ENCODE assay signal across 3 fruit fly cellular contexts in genomic region chr3R:31610639-31611594, dm6.
TF ChIP-seq lines count a peak whose summit lies in the region.

Gene Med (plus strand): TSS chr3R:31611046.

TF ChIP-seq in whole organism, embryonic, 481 proteins besides CTCF, POLR2A, EP300 and RAD21 (continued from another document and continues in another):
- TF ChIP-seq CG2116 (GFP tag; optimal IDR thresholded peaks at IDR 0.05; lab: Kevin White, UChicago): peak; percentile 51
- TF ChIP-seq CG7987 (GFP tag; optimal IDR thresholded peaks at IDR 0.05; lab: Kevin White, UChicago): no peak
- peak; percentile 20 for TF ChIP-seq sd (tag; optimal IDR thresholded peaks at IDR 0.05; lab: Kevin White, UChicago)
- no peak for TF ChIP-seq HLH3B (GFP tag; IDR thresholded peaks at IDR 0.05; lab: Robert Waterston, UW)
- peak; percentile 65 for TF ChIP-seq ewg (GFP tag; optimal IDR thresholded peaks at IDR 0.05; lab: Kevin White, UChicago)
- no peak for TF ChIP-seq fru (optimal IDR thresholded peaks at IDR 0.05; lab: Kevin White, UChicago)
- TF ChIP-seq pum (GFP tag; optimal IDR thresholded peaks at IDR 0.05; lab: Kevin White, UChicago): no peak
- no peak for TF ChIP-seq luna (GFP tag; optimal IDR thresholded peaks at IDR 0.05; lab: Kevin White, UChicago)
- no peak for TF ChIP-seq ro (GFP tag; IDR thresholded peaks at IDR 0.05; lab: Robert Waterston, UW)
- no peak for TF ChIP-seq CG14014 (GFP tag; IDR thresholded peaks at IDR 0.05; lab: Robert Waterston, UW)
- no peak for TF ChIP-seq Oaz (GFP tag; IDR thresholded peaks at IDR 0.05; lab: Robert Waterston, UW)
- TF ChIP-seq H15 (GFP tag; IDR thresholded peaks at IDR 0.05; lab: Robert Waterston, UW): no peak
- TF ChIP-seq CG18262 (tag; optimal IDR thresholded peaks at IDR 0.05; lab: Kevin White, UChicago): peak; percentile 22
- no peak for TF ChIP-seq tgo (GFP tag; IDR thresholded peaks at IDR 0.05; lab: Robert Waterston, UW)
- TF ChIP-seq CG7786 (GFP tag; optimal IDR thresholded peaks at IDR 0.05; lab: Kevin White, UChicago): no peak
- TF ChIP-seq Taf1 (GFP tag; IDR thresholded peaks at IDR 0.05; lab: Robert Waterston, UW): no peak
- no peak for TF ChIP-seq Lim3 (GFP tag; IDR thresholded peaks at IDR 0.05; lab: Robert Waterston, UW)
- no peak for TF ChIP-seq CG4360 (GFP tag; IDR thresholded peaks at IDR 0.05; lab: Robert Waterston, UW)
- no peak for TF ChIP-seq ase (GFP tag; IDR thresholded peaks at IDR 0.05; lab: Robert Waterston, UW)
- peak; percentile 44 for TF ChIP-seq nmo (GFP tag; optimal IDR thresholded peaks at IDR 0.05; lab: Kevin White, UChicago)
- no peak for TF ChIP-seq da (GFP tag; optimal IDR thresholded peaks at IDR 0.05; lab: Kevin White, UChicago)
- no peak for TF ChIP-seq btn (GFP tag; optimal IDR thresholded peaks at IDR 0.05; lab: Kevin White, UChicago)
- TF ChIP-seq Dad (GFP tag; optimal IDR thresholded peaks at IDR 0.05; lab: Kevin White, UChicago): no peak
- TF ChIP-seq Xbp1 (GFP tag; optimal IDR thresholded peaks at IDR 0.05; lab: Kevin White, UChicago): no peak
- TF ChIP-seq p53 (GFP tag; optimal IDR thresholded peaks at IDR 0.05; lab: Kevin White, UChicago): no peak
- TF ChIP-seq CG12391 (tag; optimal IDR thresholded peaks at IDR 0.05; lab: Kevin White, UChicago): no peak
- no peak for TF ChIP-seq nerfin-1 (tag; optimal IDR thresholded peaks at IDR 0.05; lab: Kevin White, UChicago)
- no peak for TF ChIP-seq cas (GFP tag; IDR thresholded peaks at IDR 0.05; lab: Robert Waterston, UW)
- TF ChIP-seq dmrt11E (tag; optimal IDR thresholded peaks at IDR 0.05; lab: Kevin White, UChicago): no peak
- TF ChIP-seq sqz (GFP tag; optimal IDR thresholded peaks at IDR 0.05; lab: Kevin White, UChicago): peak; percentile 58
- no peak for TF ChIP-seq Oli (tag; optimal IDR thresholded peaks at IDR 0.05; lab: Kevin White, UChicago)
- TF ChIP-seq ci (GFP tag; IDR thresholded peaks at IDR 0.05; lab: Robert Waterston, UW): no peak
- no peak for TF ChIP-seq pho (GFP tag; optimal IDR thresholded peaks at IDR 0.05; lab: Kevin White, UChicago)
- peak; percentile 67 for TF ChIP-seq CG1603 (tag; optimal IDR thresholded peaks at IDR 0.05; lab: Kevin White, UChicago)
- TF ChIP-seq twi (tag; optimal IDR thresholded peaks at IDR 0.05; lab: Kevin White, UChicago): no peak
- no peak for TF ChIP-seq Ada2b (GFP tag; IDR thresholded peaks at IDR 0.05; lab: Robert Waterston, UW)
- TF ChIP-seq Asciz (GFP tag; optimal IDR thresholded peaks at IDR 0.05; lab: Kevin White, UChicago): no peak
- no peak for TF ChIP-seq org-1 (GFP tag; optimal IDR thresholded peaks at IDR 0.05; lab: Kevin White, UChicago)
- TF ChIP-seq CG6791 (GFP tag; IDR thresholded peaks at IDR 0.05; lab: Robert Waterston, UW; ENCODE audit: partially characterized antibody): no peak
- TF ChIP-seq Dip3 (GFP tag; optimal IDR thresholded peaks at IDR 0.05; lab: Kevin White, UChicago): no peak
- TF ChIP-seq dm (GFP tag; optimal IDR thresholded peaks at IDR 0.05; lab: Kevin White, UChicago): peak; percentile 81
- TF ChIP-seq psq (GFP tag; optimal IDR thresholded peaks at IDR 0.05; lab: Kevin White, UChicago): peak; percentile 40
- TF ChIP-seq Doc3 (GFP tag; IDR thresholded peaks at IDR 0.05; lab: Robert Waterston, UW; ENCODE audit: partially characterized antibody): no peak
- TF ChIP-seq D19A (tag; optimal IDR thresholded peaks at IDR 0.05; lab: Kevin White, UChicago): no peak
- no peak for TF ChIP-seq CG6654 (GFP tag; optimal IDR thresholded peaks at IDR 0.05; lab: Kevin White, UChicago)
- no peak for TF ChIP-seq ham (GFP tag; IDR thresholded peaks at IDR 0.05; lab: Robert Waterston, UW)
- TF ChIP-seq mirr (GFP tag; optimal IDR thresholded peaks at IDR 0.05; lab: Kevin White, UChicago): no peak

TF ChIP-seq in whole organism, prepupa, 60 proteins besides CTCF, POLR2A, EP300 and RAD21 (continued from another document):
- TF ChIP-seq Eip93F (GFP tag; optimal IDR thresholded peaks at IDR 0.05; lab: Kevin White, UChicago) (no peak), CG6792 (GFP tag; optimal IDR thresholded peaks at IDR 0.05; lab: Kevin White, UChicago) (no peak), CG11294 (GFP tag; IDR thresholded peaks at IDR 0.05; lab: Robert Waterston, UW) (no peak), Hr39 (GFP tag; optimal IDR thresholded peaks at IDR 0.05; lab: Kevin White, UChicago) (no peak), CG4318 (GFP tag; optimal IDR thresholded peaks at IDR 0.05; lab: Kevin White, UChicago) (no peak), CG8632 (GFP tag; optimal IDR thresholded peaks at IDR 0.05; lab: Kevin White, UChicago) (no peak), spab (GFP tag; optimal IDR thresholded peaks at IDR 0.05; lab: Kevin White, UChicago) (peak; percentile 9), net (GFP tag; optimal IDR thresholded peaks at IDR 0.05; lab: Kevin White, UChicago) (peak; percentile 42), Sox15 (GFP tag; optimal IDR thresholded peaks at IDR 0.05; lab: Kevin White, UChicago) (no peak), Hr38 (GFP tag; optimal IDR thresholded peaks at IDR 0.05; lab: Kevin White, UChicago) (no peak), Ets21C (GFP tag; optimal IDR thresholded peaks at IDR 0.05; lab: Kevin White, UChicago) (no peak), CG10669 (GFP tag; optimal IDR thresholded peaks at IDR 0.05; lab: Kevin White, UChicago) (peak; percentile 17), esn (GFP tag; optimal IDR thresholded peaks at IDR 0.05; lab: Kevin White, UChicago) (peak; percentile 6), CG7368 (GFP tag; optimal IDR thresholded peaks at IDR 0.05; lab: Kevin White, UChicago) (no peak), Eip78C (GFP tag; lab: Kevin White, UChicago) (peak; percentile 74), CG3032 (tag; optimal IDR thresholded peaks at IDR 0.05; lab: Kevin White, UChicago) (peak; percentile 25), CG16779 (tag; optimal IDR thresholded peaks at IDR 0.05; lab: Kevin White, UChicago) (peak; percentile 5), CG11762 (GFP tag; optimal IDR thresholded peaks at IDR 0.05; lab: Kevin White, UChicago; ENCODE audit: insufficient read depth) (no peak), CG11902 (GFP tag; optimal IDR thresholded peaks at IDR 0.05; lab: Kevin White, UChicago) (no peak), Sox102F (GFP tag; optimal IDR thresholded peaks at IDR 0.05; lab: Kevin White, UChicago) (no peak), lz (GFP tag; optimal IDR thresholded peaks at IDR 0.05; lab: Kevin White, UChicago) (peak; percentile 13), CG34406 (GFP tag; optimal IDR thresholded peaks at IDR 0.05; lab: Kevin White, UChicago) (no peak), Gug (GFP tag; IDR thresholded peaks at IDR 0.05; lab: Robert Waterston, UW) (no peak), pdm3 (GFP tag; optimal IDR thresholded peaks at IDR 0.05; lab: Kevin White, UChicago) (no peak), fd85E (GFP tag; optimal IDR thresholded peaks at IDR 0.05; lab: Kevin White, UChicago) (no peak), Sox14 (GFP tag; optimal IDR thresholded peaks at IDR 0.05; lab: Kevin White, UChicago) (peak; percentile 81), fd59A (GFP tag; optimal IDR thresholded peaks at IDR 0.05; lab: Kevin White, UChicago) (no peak), CG15336 (GFP tag; IDR thresholded peaks at IDR 0.05; lab: Robert Waterston, UW) (no peak), ss (GFP tag; optimal IDR thresholded peaks at IDR 0.05; lab: Kevin White, UChicago) (peak; percentile 37 to 45), eg (GFP tag; IDR thresholded peaks at IDR 0.05; lab: Robert Waterston, UW) (no peak), topi (GFP tag; optimal IDR thresholded peaks at IDR 0.05; lab: Kevin White, UChicago) (no peak), Hr4 (GFP tag; optimal IDR thresholded peaks at IDR 0.05; lab: Kevin White, UChicago) (no peak), OdsH (GFP tag; optimal IDR thresholded peaks at IDR 0.05; lab: Kevin White, UChicago) (no peak), Lpt (GFP tag; optimal IDR thresholded peaks at IDR 0.05; lab: Kevin White, UChicago) (peak; percentile 52), CG1621 (tag; optimal IDR thresholded peaks at IDR 0.05; lab: Kevin White, UChicago) (peak; percentile 63), CG10631 (GFP tag; optimal IDR thresholded peaks at IDR 0.05; lab: Kevin White, UChicago) (no peak), CG9139 (GFP tag; optimal IDR thresholded peaks at IDR 0.05; lab: Kevin White, UChicago) (no peak), svp (GFP tag; lab: Kevin White, UChicago) (peak; percentile 84), CG6276 (GFP tag; optimal IDR thresholded peaks at IDR 0.05; lab: Kevin White, UChicago) (peak; percentile 31), Eip75B (GFP tag; optimal IDR thresholded peaks at IDR 0.05; lab: Kevin White, UChicago) (no peak)
TF ChIP-seq in whole organism, prepupa: peak in this region for 22.

TF ChIP-seq in whole organism, wandering third instar larva, 38 proteins besides CTCF, POLR2A, EP300 and RAD21 (continued from another document):
- TF ChIP-seq br (GFP tag; optimal IDR thresholded peaks at IDR 0.05; lab: Kevin White, UChicago) (no peak), Dif (GFP tag; optimal IDR thresholded peaks at IDR 0.05; lab: Kevin White, UChicago; ENCODE audit: partially characterized antibody) (no peak), CG9705 (GFP tag; optimal IDR thresholded peaks at IDR 0.05; lab: Kevin White, UChicago) (no peak)
